Fruit fly (Drosophila melanogaster): ENCODE data around the gene CG9759.

Gene CG9759

dm6 chr3R:13609146-13609545 is at the start of gene CG9759:
TSS of gene CG9759 (minus strand) at chr3R:13609246.
- TF ChIP-seq CG11902 (GFP tag; optimal IDR thresholded peaks at IDR 0.05) = no peak
- no peak for TF ChIP-seq CG11762 (GFP tag; optimal IDR thresholded peaks at IDR 0.05; ENCODE audit: insufficient read depth)
- no peak for TF ChIP-seq CG31627 (GFP tag; optimal IDR thresholded peaks at IDR 0.05)
- TF ChIP-seq Eip75B (GFP tag; optimal IDR thresholded peaks at IDR 0.05) = no peak
- TF ChIP-seq Hr38 (GFP tag; optimal IDR thresholded peaks at IDR 0.05) = no peak
- no peak for TF ChIP-seq achi (GFP tag; optimal IDR thresholded peaks at IDR 0.05)
- TF ChIP-seq CG3032 (tag; optimal IDR thresholded peaks at IDR 0.05) = no peak
- TF ChIP-seq Sox102F (GFP tag; optimal IDR thresholded peaks at IDR 0.05) = no peak
- TF ChIP-seq topi (GFP tag; optimal IDR thresholded peaks at IDR 0.05) = no peak
- TF ChIP-seq CG6276 (GFP tag; optimal IDR thresholded peaks at IDR 0.05) = no peak
- no peak for TF ChIP-seq cyc (GFP tag; optimal IDR thresholded peaks at IDR 0.05)
- no peak for TF ChIP-seq CG4318 (GFP tag; optimal IDR thresholded peaks at IDR 0.05)
- TF ChIP-seq Lpt (GFP tag; optimal IDR thresholded peaks at IDR 0.05) = no peak
- no peak for TF ChIP-seq Eip93F (GFP tag; optimal IDR thresholded peaks at IDR 0.05)
- TF ChIP-seq Hr39 (GFP tag; optimal IDR thresholded peaks at IDR 0.05) = no peak
- TF ChIP-seq Hr4 (GFP tag; optimal IDR thresholded peaks at IDR 0.05) = no peak
- TF ChIP-seq CG7368 (GFP tag; optimal IDR thresholded peaks at IDR 0.05) = no peak
- TF ChIP-seq CG6808 (GFP tag; optimal IDR thresholded peaks at IDR 0.05) = no peak
- TF ChIP-seq Sox14 (GFP tag; optimal IDR thresholded peaks at IDR 0.05) = no peak

- TF ChIP-seq CG8632 (GFP tag; optimal IDR thresholded peaks at IDR 0.05) (no peak), Ets96B (tag; optimal IDR thresholded peaks at IDR 0.05) (no peak), CG3032 (tag; optimal IDR thresholded peaks at IDR 0.05) (no peak), vri (GFP tag; optimal IDR thresholded peaks at IDR 0.05) (no peak), Ets21C (GFP tag; optimal IDR thresholded peaks at IDR 0.05) (no peak), Hr39 (GFP tag; optimal IDR thresholded peaks at IDR 0.05) (no peak), CG6792 (GFP tag; optimal IDR thresholded peaks at IDR 0.05) (no peak), eg (GFP tag; IDR thresholded peaks at IDR 0.05) (no peak), dsx (GFP tag; optimal IDR thresholded peaks at IDR 0.05; ENCODE audit: poor library complexity, severe bottlenecking) (no peak), Sox15 (GFP tag; optimal IDR thresholded peaks at IDR 0.05) (no peak), fd59A (GFP tag; optimal IDR thresholded peaks at IDR 0.05) (no peak), Sox102F (GFP tag; optimal IDR thresholded peaks at IDR 0.05) (no peak), Blimp-1 (GFP tag; optimal IDR thresholded peaks at IDR 0.05) (no peak), Hr38 (GFP tag; optimal IDR thresholded peaks at IDR 0.05) (no peak), CG6808 (GFP tag; optimal IDR thresholded peaks at IDR 0.05) (no peak), Eip75B (GFP tag; optimal IDR thresholded peaks at IDR 0.05) (no peak), topi (GFP tag; optimal IDR thresholded peaks at IDR 0.05) (no peak)
Measured at dm6 chr3R:13656294-13656693, 47.2 kb upstream of the CG9759 start, which contains the start of gene Rbp4. TSS of gene Rbp4 (minus strand) at chr3R:13656394.

dm6 chr3R:13647734-13648541 is 38.9 kb upstream of the CG9759 start:
- no peak for TF ChIP-seq CG34406 (GFP tag; optimal IDR thresholded peaks at IDR 0.05)
- peak in 1 of 2 experiments; percentile 17 for TF ChIP-seq ss (GFP tag; optimal IDR thresholded peaks at IDR 0.05)
- TF ChIP-seq Eip78C (GFP tag) = peak; percentile 52
- TF ChIP-seq Sox14 (GFP tag; optimal IDR thresholded peaks at IDR 0.05) = peak; percentile 61

- TF ChIP-seq CG6163 (GFP tag; IDR thresholded peaks at IDR 0.05) (peak; percentile 6; the same call in 1 of the 3 replicates), Ets96B (tag; optimal IDR thresholded peaks at IDR 0.05) (peak; percentile 45), CG6808 (GFP tag; optimal IDR thresholded peaks at IDR 0.05) (peak; percentile 77), CG3032 (tag; optimal IDR thresholded peaks at IDR 0.05) (peak; percentile 28), CG11762 (GFP tag; optimal IDR thresholded peaks at IDR 0.05; ENCODE audit: insufficient read depth) (no peak), CG8632 (GFP tag; optimal IDR thresholded peaks at IDR 0.05) (peak; percentile 14), CG6854 (GFP tag; optimal IDR thresholded peaks at IDR 0.05) (peak; percentile 34), lz (GFP tag; optimal IDR thresholded peaks at IDR 0.05) (peak; percentile 12), spab (GFP tag; optimal IDR thresholded peaks at IDR 0.05) (peak; percentile 57), CG16779 (tag; optimal IDR thresholded peaks at IDR 0.05) (peak; percentile 71), acj6 (GFP tag; optimal IDR thresholded peaks at IDR 0.05) (no peak), Eip78C (GFP tag) (peak; percentile 41), CG7368 (GFP tag; optimal IDR thresholded peaks at IDR 0.05) (no peak), CG8119 (GFP tag; IDR thresholded peaks at IDR 0.05) (peak; percentile 46; the same call in 1 of the 3 replicates), net (GFP tag; optimal IDR thresholded peaks at IDR 0.05) (no peak), Lpt (GFP tag; optimal IDR thresholded peaks at IDR 0.05) (no peak), ss (GFP tag; optimal IDR thresholded peaks at IDR 0.05) (peak; percentile 79 to 83), svp (GFP tag) (no peak)
Measured at dm6 chr3R:13646729-13647633, 37.9 kb upstream of the CG9759 start, which contains the start of gene rin. TSS of gene rin (plus strand) at chr3R:13647004.
